Worm (Caenorhabditis elegans): ENCODE measurements around the gene cnnm-5.
A peak's percentile ranks its signal among the peaks of the same experiment; 100 is the strongest.
"Not testable (repeated sequence)": the region's sequence is repeated elsewhere in the genome, so short reads cannot be mapped to it uniquely, and the experiment has no call there.

The cnnm-5 gene

ce11 chrIII:3843514-3843913, 14.5 kb upstream of the cnnm-5 start, which contains the start of gene C36A4.4:
C36A4.4 (minus strand) TSS chrIII:3843614.
- not testable (repeated sequence) for TF ChIP-seq B0336.3 (GFP tag; IDR thresholded peaks at IDR 0.05); mcd-1 (GFP tag; IDR thresholded peaks at IDR 0.05); nfya-1 (tag; optimal IDR thresholded peaks at IDR 0.05; ENCODE audit: borderline replicate concordance, insufficient read depth)

ce11 chrIII:3840279-3840678, 11.3 kb upstream of the cnnm-5 start, which contains the start of gene C36A4.11:
C36A4.11 (plus strand) TSS chrIII:3840579.
- not testable (repeated sequence) for TF ChIP-seq attf-5 (GFP tag; optimal IDR thresholded peaks at IDR 0.05); hsf-1 (GFP tag; IDR thresholded peaks at IDR 0.05); F57A8.1 (GFP tag; optimal IDR thresholded peaks at IDR 0.05)

ce11 chrIII:3839635-3840034, 10.6 kb upstream of the cnnm-5 start, which contains the start of gene cyp-25A3:
cyp-25A3 (minus strand) TSS chrIII:3839735.
- TF ChIP-seq C17E4.6 (GFP tag; IDR thresholded peaks at IDR 0.05): no peak
- no peak for TF ChIP-seq nfyb-1 (GFP tag; IDR thresholded peaks at IDR 0.05)
- no peak for TF ChIP-seq sdz-38 (tag; optimal IDR thresholded peaks at IDR 0.05)
- no peak for TF ChIP-seq ceh-79 (tag; optimal IDR thresholded peaks at IDR 0.05)
- TF ChIP-seq athp-1 (tag; optimal IDR thresholded peaks at IDR 0.05): no peak
- TF ChIP-seq lsy-27 (tag; optimal IDR thresholded peaks at IDR 0.05; ENCODE audit: borderline replicate concordance, insufficient read depth): no peak
- no peak for TF ChIP-seq tlf-1 (GFP tag; optimal IDR thresholded peaks at IDR 0.05)
- no peak for TF ChIP-seq nhr-120 (GFP tag; IDR thresholded peaks at IDR 0.05)
- TF ChIP-seq F49E8.2 (tag; optimal IDR thresholded peaks at IDR 0.05; ENCODE audit: insufficient read depth): no peak
- no peak for TF ChIP-seq zfh-2 (GFP tag; conservative IDR thresholded peaks at IDR 0.05)
- no peak for TF ChIP-seq lin-40 (tag; optimal IDR thresholded peaks at IDR 0.05)
- no peak for TF ChIP-seq lag-1 (GFP tag; IDR thresholded peaks at IDR 0.05)
- TF ChIP-seq bed-2 (GFP tag; IDR thresholded peaks at IDR 0.05): no peak
- no peak for TF ChIP-seq mcd-1 (GFP tag; IDR thresholded peaks at IDR 0.05)
- TF ChIP-seq mel-28 (tag; optimal IDR thresholded peaks at IDR 0.05; ENCODE audit: borderline replicate concordance): no peak
- TF ChIP-seq egl-44 (GFP tag; IDR thresholded peaks at IDR 0.05): no peak
- no peak for TF ChIP-seq zim-3 (tag; optimal IDR thresholded peaks at IDR 0.05)
- TF ChIP-seq rpc-1 (optimal IDR thresholded peaks at IDR 0.05): no peak
- no peak for TF ChIP-seq rpc-1 (tag; optimal IDR thresholded peaks at IDR 0.05)
- TF ChIP-seq nfya-1 (tag; optimal IDR thresholded peaks at IDR 0.05; ENCODE audit: borderline replicate concordance, insufficient read depth): no peak
- no peak for TF ChIP-seq hrde-1 (tag; optimal IDR thresholded peaks at IDR 0.05; ENCODE audit: borderline replicate concordance)

- TF ChIP-seq madf-3 (GFP tag; IDR thresholded peaks at IDR 0.05): no peak
- TF ChIP-seq nhr-80 (tag; optimal IDR thresholded peaks at IDR 0.05): peak; percentile 78
These were observed 5.8 kb upstream of the cnnm-5 start, which contains the start of gene cyp-25A2 for ce11 chrIII:3834800-3835271. cyp-25A2 (plus strand) TSS chrIII:3835221.

ce11 chrIII:3832291-3832690, 3.3 kb upstream of the cnnm-5 start, which contains the start of gene cyp-25A1:
cyp-25A1 (plus strand) TSS chrIII:3832591.
- no peak for TF ChIP-seq Y67H2A.10 (GFP tag; conservative IDR thresholded peaks at IDR 0.05)
- no peak for TF ChIP-seq K11D2.4 (GFP tag; IDR thresholded peaks at IDR 0.05)
- no peak for TF ChIP-seq C06A6.2 (GFP tag; conservative IDR thresholded peaks at IDR 0.05)
- no peak for TF ChIP-seq F37B4.10 (GFP tag; IDR thresholded peaks at IDR 0.05)
- no peak for TF ChIP-seq repo-1 (tag; optimal IDR thresholded peaks at IDR 0.05)
- no peak for TF ChIP-seq efl-1 (GFP tag; optimal IDR thresholded peaks at IDR 0.05)
- TF ChIP-seq dox-1 (GFP tag; IDR thresholded peaks at IDR 0.05): no peak
- TF ChIP-seq C17E4.6 (GFP tag; IDR thresholded peaks at IDR 0.05): no peak
- no peak for TF ChIP-seq rpc-1 (optimal IDR thresholded peaks at IDR 0.05)
- TF ChIP-seq rpc-1 (tag; optimal IDR thresholded peaks at IDR 0.05): no peak
- TF ChIP-seq B0035.1 (tag; optimal IDR thresholded peaks at IDR 0.05): no peak
- TF ChIP-seq snpc-1.1 (tag; optimal IDR thresholded peaks at IDR 0.05; ENCODE audit: insufficient read depth): no peak
- no peak for TF ChIP-seq let-526 (GFP tag; IDR thresholded peaks at IDR 0.05)
